Fruit fly (Drosophila melanogaster): ENCODE results near the gene CG5342.

The CG5342 gene

dm6 chr3R:11557492-11557965, 21.1 kb upstream of the CG5342 start, which contains the start of gene CG10898:
Gene CG10898, plus strand, starts transcription at chr3R:11557776.
- TF ChIP-seq Hr51 (GFP tag; optimal IDR thresholded peaks at IDR 0.05) (peak; percentile 77 to 84), Neu2 (GFP tag; optimal IDR thresholded peaks at IDR 0.05; ENCODE audit: borderline replicate concordance) (peak; percentile 68), CG13624 (GFP tag; optimal IDR thresholded peaks at IDR 0.05) (peak; percentile 87), CG2199 (GFP tag; IDR thresholded peaks at IDR 0.05) (0 out of 3 replicates have a peak, but pooled peaks have one; percentile 47), CG5245 (GFP tag; optimal IDR thresholded peaks at IDR 0.05) (peak; percentile 63), ase (GFP tag; IDR thresholded peaks at IDR 0.05) (peak; percentile 86), CG34224 (GFP tag; IDR thresholded peaks at IDR 0.05; ENCODE audit: partially characterized antibody) (no peak), slp2 (GFP tag; optimal IDR thresholded peaks at IDR 0.05) (peak; percentile 80), CG11695 (GFP tag; IDR thresholded peaks at IDR 0.05) (peak; percentile 83), NK7.1 (GFP tag; optimal IDR thresholded peaks at IDR 0.05) (peak; percentile 65), unc-4 (GFP tag; IDR thresholded peaks at IDR 0.05; ENCODE audit: partially characterized antibody) (no peak), D19A (tag; optimal IDR thresholded peaks at IDR 0.05) (peak; percentile 44), h (optimal IDR thresholded peaks at IDR 0.05) (no peak), onecut (GFP tag; IDR thresholded peaks at IDR 0.05) (peak; percentile 53), dmrt99B (tag; optimal IDR thresholded peaks at IDR 0.05) (peak; percentile 77), tio (GFP tag; optimal IDR thresholded peaks at IDR 0.05) (peak; percentile 64), CG7928 (GFP tag; optimal IDR thresholded peaks at IDR 0.05) (peak; percentile 32), CG2875 (GFP tag; optimal IDR thresholded peaks at IDR 0.05) (peak; percentile 39), pb (GFP tag; optimal IDR thresholded peaks at IDR 0.05) (peak; percentile 61), Lim3 (GFP tag; IDR thresholded peaks at IDR 0.05) (no peak), CG4328 (GFP tag; optimal IDR thresholded peaks at IDR 0.05) (peak; percentile 60), tll (GFP tag; optimal IDR thresholded peaks at IDR 0.05) (no peak), CG10274 (GFP tag; optimal IDR thresholded peaks at IDR 0.05) (peak; percentile 32), CG12391 (tag; optimal IDR thresholded peaks at IDR 0.05) (peak; percentile 91), dimm (GFP tag; IDR thresholded peaks at IDR 0.05) (peak; percentile 35; the same call in 1 of the 2 replicates), toy (GFP tag; IDR thresholded peaks at IDR 0.05) (peak; percentile 59; the same call in 1 of the 2 replicates), CG17186 (GFP tag; optimal IDR thresholded peaks at IDR 0.05) (peak; percentile 71), CG10543 (GFP tag; optimal IDR thresholded peaks at IDR 0.05) (peak; percentile 52), wdn (GFP tag; IDR thresholded peaks at IDR 0.05) (peak; percentile 75), CG18011 (GFP tag; optimal IDR thresholded peaks at IDR 0.05) (peak; percentile 65), CG42726 (GFP tag; IDR thresholded peaks at IDR 0.05; ENCODE audit: partially characterized antibody) (no peak), Aef1 (GFP tag; IDR thresholded peaks at IDR 0.05) (peak; percentile 81), lmd (GFP tag; IDR thresholded peaks at IDR 0.05) (peak; percentile 86), CG31224 (GFP tag; IDR thresholded peaks at IDR 0.05) (peak; percentile 81), CG33557 (GFP tag; optimal IDR thresholded peaks at IDR 0.05) (peak; percentile 40), CG3407 (GFP tag; optimal IDR thresholded peaks at IDR 0.05) (peak; percentile 39), MTF-1 (GFP tag; optimal IDR thresholded peaks at IDR 0.05; ENCODE audit: borderline replicate concordance) (peak; percentile 18), stwl (tag; optimal IDR thresholded peaks at IDR 0.05) (peak; percentile 88), cas (GFP tag; IDR thresholded peaks at IDR 0.05) (peak; percentile 79; the same call in 1 of the 2 replicates), gro (GFP tag; optimal IDR thresholded peaks at IDR 0.05) (peak; percentile 86), fu2 (GFP tag; optimal IDR thresholded peaks at IDR 0.05) (peak; percentile 85), fd96Cb (tag; optimal IDR thresholded peaks at IDR 0.05) (peak; percentile 74), lov (optimal IDR thresholded peaks at IDR 0.05) (no peak), lov (GFP tag; IDR thresholded peaks at IDR 0.05) (peak; percentile 83; the same call in 2 of the 3 replicates), CG32532 (GFP tag; IDR thresholded peaks at IDR 0.05) (peak; percentile 90), Ravus (GFP tag; IDR thresholded peaks at IDR 0.05) (no peak), zfh1 (GFP tag; IDR thresholded peaks at IDR 0.05) (peak; percentile 87), Ptx1 (GFP tag; IDR thresholded peaks at IDR 0.05) (peak; percentile 87), br (optimal IDR thresholded peaks at IDR 0.05) (no peak), CG16815 (GFP tag; optimal IDR thresholded peaks at IDR 0.05) (peak; percentile 64), CG14014 (GFP tag; IDR thresholded peaks at IDR 0.05) (peak; percentile 79; the same call in 1 of the 2 replicates)

Data from whole organism, embryonic.